Fruit fly (Drosophila melanogaster) whole organism, prepupa: ENCODE results near the gene fray.

ENCODE experiments used
- Blimp-1 ChIP-seq: fragments of 200-800 bp; sonication (Bioruptor generic); optimal IDR thresholded peaks from 3 replicates; lab custom pipeline; 2017; ENCODE audit warnings: missing biosample characterization, missing genetic modification characterization, mild to moderate bottlenecking, moderate library complexity, missing genetic modification reagents
- CG10631 ChIP-seq: fragments of 200-800 bp; sonication (Bioruptor generic); optimal IDR thresholded peaks from 2 replicates; lab custom pipeline; 2016; ENCODE audit warnings: missing biosample characterization, missing genetic modification characterization
- CG10669 ChIP-seq: fragments of 200-800 bp; sonication (Bioruptor generic); optimal IDR thresholded peaks from 3 replicates; lab custom pipeline; 2018; ENCODE audit warnings: missing biosample characterization, mild to moderate bottlenecking, missing genetic modification characterization, moderate library complexity
- CG11294 ChIP-seq: fragments of 200-800 bp; sonication (Bioruptor generic); IDR thresholded peaks from 2 replicates; pipeline ENCODE4 v1.3.6; 2022; ENCODE audit warnings: missing biosample characterization, missing genetic modification characterization
- CG15336 ChIP-seq: fragments of 200-800 bp; sonication (Bioruptor generic); IDR thresholded peaks from 2 replicates; pipeline ENCODE4 v1.3.6; 2022; ENCODE audit warnings: missing biosample characterization, missing genetic modification characterization
- CG1621 ChIP-seq: fragments of 200-800 bp; sonication (Bioruptor generic); optimal IDR thresholded peaks from 3 replicates; lab custom pipeline; 2018; ENCODE audit warnings: missing biosample characterization, mild to moderate bottlenecking, missing genetic modification characterization
- CG16779 ChIP-seq: fragments of 200-800 bp; sonication (Bioruptor generic); optimal IDR thresholded peaks from 3 replicates; lab custom pipeline; 2017; ENCODE audit warnings: missing biosample characterization, mild to moderate bottlenecking, missing genetic modification characterization
- CG3032 ChIP-seq: fragments of 200-800 bp; optimal IDR thresholded peaks from 2 replicates; lab custom pipeline; 2019; ENCODE audit warnings: missing biosample characterization, mild to moderate bottlenecking, missing genetic modification characterization, moderate library complexity
- CG31627 ChIP-seq: fragments of 200-800 bp; sonication (Bioruptor generic); optimal IDR thresholded peaks from 3 replicates; lab custom pipeline; 2016; ENCODE audit warnings: missing biosample characterization, missing genetic modification characterization
- CG32006 ChIP-seq: fragments of 200-800 bp; sonication (Bioruptor generic); optimal IDR thresholded peaks from 3 replicates; lab custom pipeline; 2017; ENCODE audit warnings: missing biosample characterization, mild to moderate bottlenecking, missing genetic modification characterization
- CG34406 ChIP-seq: fragments of 200-800 bp; sonication (Bioruptor generic); optimal IDR thresholded peaks from 3 replicates; lab custom pipeline; 2016; ENCODE audit warnings: missing biosample characterization, missing genetic modification characterization
- CG3919 ChIP-seq: fragments of 200-800 bp; sonication (Bioruptor generic); optimal IDR thresholded peaks from 3 replicates; lab custom pipeline; 2016; ENCODE audit warnings: missing biosample characterization, missing genetic modification characterization
- CG6163 ChIP-seq: fragments of 200-800 bp; sonication (Bioruptor generic); IDR thresholded peaks from 3 replicates; pipeline ENCODE4 v1.3.6; 2022; ENCODE audit warnings: missing biosample characterization, missing genetic modification characterization
- CG6276 ChIP-seq: fragments of 200-800 bp; sonication (Bioruptor generic); optimal IDR thresholded peaks from 2 replicates; lab custom pipeline; 2017; ENCODE audit warnings: missing biosample characterization, mild to moderate bottlenecking, missing genetic modification characterization
- CG6792 ChIP-seq: fragments of 200-800 bp; sonication (Bioruptor generic); optimal IDR thresholded peaks from 3 replicates; lab custom pipeline; 2016; ENCODE audit warnings: missing biosample characterization, missing genetic modification characterization
- CG6808 ChIP-seq: fragments of 200-800 bp; sonication (Bioruptor generic); optimal IDR thresholded peaks from 3 replicates; lab custom pipeline; 2017; ENCODE audit warnings: missing biosample characterization, missing genetic modification characterization, mild to moderate bottlenecking, moderate library complexity, missing genetic modification reagents
- CG6854 ChIP-seq: fragments of 200-800 bp; sonication (Bioruptor generic); optimal IDR thresholded peaks from 2 replicates; lab custom pipeline; 2017; ENCODE audit warnings: missing biosample characterization, mild to moderate bottlenecking, missing genetic modification characterization
- CG8319 ChIP-seq: fragments of 200-800 bp; sonication (Bioruptor generic); optimal IDR thresholded peaks from 3 replicates; lab custom pipeline; 2016; ENCODE audit warnings: missing biosample characterization, missing genetic modification characterization
- CG8632 ChIP-seq: fragments of 200-800 bp; sonication (Bioruptor generic); optimal IDR thresholded peaks from 3 replicates; lab custom pipeline; 2016; ENCODE audit warnings: missing biosample characterization, missing genetic modification characterization
- Eip75B ChIP-seq: fragments of 200-800 bp; sonication (Bioruptor generic); optimal IDR thresholded peaks from 3 replicates; lab custom pipeline; 2016; ENCODE audit warnings: missing biosample characterization, missing genetic modification characterization
- Ets21C ChIP-seq: fragments of 200-800 bp; sonication (Bioruptor generic); optimal IDR thresholded peaks from 3 replicates; lab custom pipeline; 2016; ENCODE audit warnings: missing biosample characterization, missing genetic modification characterization
- Ets96B ChIP-seq: fragments of 200-800 bp; optimal IDR thresholded peaks from 2 replicates; lab custom pipeline; 2019; ENCODE audit warnings: missing biosample characterization, mild to moderate bottlenecking, missing genetic modification characterization, moderate library complexity
- Gug ChIP-seq: fragments of 200-800 bp; sonication (Bioruptor generic); IDR thresholded peaks from 2 replicates; pipeline ENCODE4 v1.3.6; 2022; ENCODE audit warnings: missing biosample characterization, missing genetic modification characterization
- Hr38 ChIP-seq: sonication (Bioruptor generic); optimal IDR thresholded peaks from 2 replicates; lab custom pipeline; 2016; ENCODE audit warnings: missing biosample characterization, missing genetic modification characterization
- Hr39 ChIP-seq: fragments of 200-800 bp; sonication (Bioruptor generic); optimal IDR thresholded peaks from 2 replicates; lab custom pipeline; 2016; ENCODE audit warnings: missing biosample characterization, missing genetic modification characterization
- Hr4 ChIP-seq: fragments of 200-800 bp; sonication (Bioruptor generic); optimal IDR thresholded peaks from 3 replicates; lab custom pipeline; 2016; ENCODE audit warnings: missing biosample characterization, missing genetic modification characterization
- Lpt ChIP-seq: fragments of 200-800 bp; sonication (Bioruptor generic); optimal IDR thresholded peaks from 3 replicates; lab custom pipeline; 2016; ENCODE audit warnings: missing biosample characterization, missing genetic modification characterization
- Met ChIP-seq: fragments of 200-800 bp; sonication (Bioruptor generic); optimal IDR thresholded peaks from 3 replicates; lab custom pipeline; 2016; ENCODE audit warnings: missing biosample characterization, missing genetic modification characterization
- OdsH ChIP-seq: fragments of 200-800 bp; sonication (Bioruptor generic); optimal IDR thresholded peaks from 3 replicates; lab custom pipeline; 2016; ENCODE audit warnings: missing biosample characterization, missing genetic modification characterization
- Smox ChIP-seq: fragments of 200-800 bp; sonication (Bioruptor generic); optimal IDR thresholded peaks from 3 replicates; lab custom pipeline; 2016; ENCODE audit warnings: missing biosample characterization, missing genetic modification characterization
- Sox14 ChIP-seq: fragments of 200-800 bp; sonication (Bioruptor generic); optimal IDR thresholded peaks from 3 replicates; lab custom pipeline; 2016; ENCODE audit warnings: missing biosample characterization, missing genetic modification characterization
- achi ChIP-seq: fragments of 200-800 bp; sonication (Bioruptor generic); optimal IDR thresholded peaks from 3 replicates; lab custom pipeline; 2016; ENCODE audit warnings: missing biosample characterization, missing genetic modification characterization
- acj6 ChIP-seq: fragments of 200-800 bp; sonication (Bioruptor generic); optimal IDR thresholded peaks from 3 replicates; lab custom pipeline; 2016; ENCODE audit warnings: missing biosample characterization, missing genetic modification characterization
- cyc ChIP-seq: fragments of 200-800 bp; sonication (Bioruptor generic); optimal IDR thresholded peaks from 3 replicates; lab custom pipeline; 2016; ENCODE audit warnings: missing biosample characterization, missing genetic modification characterization
- eg ChIP-seq: fragments of 200-800 bp; sonication (Bioruptor generic); IDR thresholded peaks from 3 replicates; pipeline ENCODE4 v1.3.6; 2022; ENCODE audit warnings: missing biosample characterization, missing genetic modification characterization
- fd85E ChIP-seq: fragments of 200-800 bp; sonication (Bioruptor generic); optimal IDR thresholded peaks from 3 replicates; lab custom pipeline; 2016; ENCODE audit warnings: missing biosample characterization, missing genetic modification characterization
- fkh ChIP-seq: fragments of 200-800 bp; sonication (Bioruptor generic); optimal IDR thresholded peaks from 3 replicates; lab custom pipeline; 2017; ENCODE audit warnings: missing biosample characterization, mild to moderate bottlenecking, missing genetic modification characterization, moderate library complexity
- lz ChIP-seq: fragments of 200-800 bp; sonication (Bioruptor generic); optimal IDR thresholded peaks from 3 replicates; lab custom pipeline; 2016; ENCODE audit warnings: missing biosample characterization, missing genetic modification characterization
- net ChIP-seq: fragments of 200-800 bp; sonication (Bioruptor generic); optimal IDR thresholded peaks from 3 replicates; lab custom pipeline; 2016; ENCODE audit warnings: missing biosample characterization, missing genetic modification characterization
- spab ChIP-seq: fragments of 200-800 bp; sonication (Bioruptor generic); optimal IDR thresholded peaks from 2 replicates; lab custom pipeline; 2017; ENCODE audit warnings: missing biosample characterization, mild to moderate bottlenecking, missing genetic modification characterization, missing genetic modification reagents
- svp ChIP-seq: fragments of 200-800 bp; sonication (Bioruptor generic); peaks from one replicate; lab custom pipeline; 2016; ENCODE audit warnings: missing biosample characterization, missing genetic modification characterization
- topi ChIP-seq: fragments of 200-800 bp; sonication (Bioruptor generic); optimal IDR thresholded peaks from 3 replicates; lab custom pipeline; 2016; ENCODE audit warnings: missing biosample characterization, missing genetic modification characterization
- vri ChIP-seq: fragments of 200-800 bp; sonication (Bioruptor generic); optimal IDR thresholded peaks from 3 replicates; lab custom pipeline; 2016; ENCODE audit warnings: missing biosample characterization, mild to moderate bottlenecking, missing genetic modification characterization

fray gene

DNA sequence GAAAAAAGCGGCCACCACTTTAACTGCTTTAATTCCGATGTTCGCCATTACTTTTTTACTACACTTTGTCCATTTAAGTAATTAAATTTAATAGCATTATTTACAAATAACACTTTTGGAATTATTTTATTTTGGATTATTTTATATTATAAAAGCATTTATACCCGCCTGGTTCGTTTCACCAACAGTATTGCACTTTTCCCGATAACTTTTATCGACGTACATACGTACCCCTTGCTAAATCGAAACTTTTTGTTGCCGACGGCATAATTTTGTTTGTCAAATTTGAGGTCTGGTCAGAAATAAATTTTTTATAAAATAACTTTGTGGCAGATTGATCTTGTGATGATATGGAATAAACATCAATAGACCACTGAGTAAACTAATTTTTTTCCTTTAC is 13.3 kb upstream of the fray start, which contains the start of gene CG7691:
CG7691 (plus strand) TSS at position 301 of the 400 bp plus-strand sequence.
- TF ChIP-seq fd85E (GFP tag; lab: Kevin White, UChicago) (no peak), CG3032 (tag; lab: Kevin White, UChicago) (no peak), Lpt (no peak), CG10631 (GFP tag; lab: Kevin White, UChicago) (no peak), Sox14 (no peak), eg (no peak)

- TF ChIP-seq Hr39 (no peak), CG10631 (GFP tag; lab: Kevin White, UChicago) (peak; percentile 13), Blimp-1 (GFP tag; lab: Kevin White, UChicago) (no peak), Eip75B (GFP tag; lab: Kevin White, UChicago) (no peak)
Measured at dm6 chr3R:18565073-18565472, 7.8 kb upstream of the fray start, which contains the start of the genes CG43210 and hemo. TSS of gene CG43210 (minus strand) at chr3R:18565173. TSS of gene hemo (minus strand) at chr3R:18565173.

dm6 chr3R:18572240-18572803 is 569 bp upstream of the fray start:
- TF ChIP-seq svp = peak; percentile 37
- TF ChIP-seq CG6792 = no peak

dm6 chr3R:18573699-18574259 is 888 bp downstream of the fray start:
- TF ChIP-seq OdsH (GFP tag; lab: Kevin White, UChicago) (peak; percentile 98), fkh (GFP tag; lab: Kevin White, UChicago) (peak; percentile 64), CG6792 (peak; percentile 98), Ets96B (tag; lab: Kevin White, UChicago) (peak; percentile 97), Met (GFP tag; lab: Kevin White, UChicago) (peak; percentile 97), CG31627 (peak; percentile 97), eg (peak; percentile 95), Eip75B (GFP tag; lab: Kevin White, UChicago) (peak; percentile 98), Ets21C (peak; percentile 92), CG16779 (tag; lab: Kevin White, UChicago) (peak; percentile 93), cyc (GFP tag; lab: Kevin White, UChicago) (peak; percentile 93), Blimp-1 (GFP tag; lab: Kevin White, UChicago) (peak; percentile 86), CG1621 (tag; lab: Kevin White, UChicago) (peak; percentile 94), CG3032 (tag; lab: Kevin White, UChicago) (peak; percentile 95), Smox (GFP tag; lab: Kevin White, UChicago) (peak; percentile 96), Lpt (peak; percentile 96), CG3919 (GFP tag; lab: Kevin White, UChicago) (peak; percentile 97), Sox14 (peak; percentile 98), achi (GFP tag; lab: Kevin White, UChicago) (peak; percentile 97), CG10669 (GFP tag; lab: Kevin White, UChicago) (peak; percentile 95), CG15336 (GFP tag; lab: Robert Waterston, UW) (peak; percentile 96), net (peak; percentile 98), Hr38 (peak; percentile 36), CG6163 (GFP tag; lab: Robert Waterston, UW) (peak; percentile 91), CG8632 (GFP tag; lab: Kevin White, UChicago) (peak; percentile 98), acj6 (peak; percentile 98), CG6808 (GFP tag; lab: Kevin White, UChicago) (peak; percentile 94), Hr4 (GFP tag; lab: Kevin White, UChicago) (peak; percentile 98), CG10631 (GFP tag; lab: Kevin White, UChicago) (peak; percentile 97), svp (peak; percentile 100), CG32006 (GFP tag; lab: Kevin White, UChicago) (peak; percentile 99), CG8319 (GFP tag; lab: Kevin White, UChicago) (peak; percentile 92), CG34406 (GFP tag; lab: Kevin White, UChicago) (peak; percentile 98), CG6854 (peak; percentile 93), spab (peak; percentile 92), CG11294 (peak; percentile 93), lz (GFP tag; lab: Kevin White, UChicago) (peak; percentile 97), Gug (GFP tag; lab: Robert Waterston, UW) (peak; percentile 90), topi (GFP tag; lab: Kevin White, UChicago) (peak; percentile 96), vri (peak; percentile 83), fd85E (GFP tag; lab: Kevin White, UChicago) (peak; percentile 90), CG6276 (GFP tag; lab: Kevin White, UChicago) (peak; percentile 96)
